Worm (Caenorhabditis elegans) whole organism, mixed stage, embryonic: ENCODE data around the gene B0462.5.
"Not testable (repeated sequence)": the region's sequence is repeated elsewhere in the genome, so short reads cannot be mapped to it uniquely, and the experiment has no call there.

Source experiments
- M03D4.4 ChIP-seq: sonication (generic microtip); optimal IDR thresholded peaks from 2 replicates; lab custom pipeline; 2017; ENCODE audit warnings: mild to moderate bottlenecking, missing genetic modification characterization, missing compliant biosample characterization
- bed-3 ChIP-seq: fragments of 200-800 bp; sonication (Bioruptor generic); optimal IDR thresholded peaks from 3 replicates; lab custom pipeline; 2018; ENCODE audit warnings: mild to moderate bottlenecking, missing genetic modification characterization, moderate library complexity, missing compliant biosample characterization
- blmp-1 ChIP-seq: fragments of 150-350 bp; optimal IDR thresholded peaks from 2 replicates; lab custom pipeline; 2014; ENCODE audit warnings: missing biosample characterization, missing genetic modification characterization
- ceh-39 ChIP-seq: fragments of 150-350 bp; optimal IDR thresholded peaks from 2 replicates; lab custom pipeline; 2014; ENCODE audit warnings: missing biosample characterization, missing genetic modification characterization
- ceh-43 ChIP-seq: fragments of 200-800 bp; sonication (Bioruptor generic); optimal IDR thresholded peaks from 2 replicates; lab custom pipeline; 2018; ENCODE audit warnings: mild to moderate bottlenecking, missing genetic modification characterization, moderate library complexity, missing compliant biosample characterization
- ceh-83 ChIP-seq: fragments of 200-800 bp; sonication (Bioruptor generic); optimal IDR thresholded peaks from 2 replicates; lab custom pipeline; 2018; ENCODE audit warnings: mild to moderate bottlenecking, missing genetic modification characterization, missing compliant biosample characterization
- ces-1 ChIP-seq: fragments of 150-350 bp; optimal IDR thresholded peaks from 2 replicates; lab custom pipeline; 2014; ENCODE audit warnings: missing biosample characterization, missing genetic modification reagents, missing genetic modification characterization
- cnd-1 ChIP-seq: fragments of 200-800 bp; sonication (Bioruptor generic); optimal IDR thresholded peaks from 2 replicates; lab custom pipeline; 2018; ENCODE audit warnings: mild to moderate bottlenecking, missing genetic modification characterization, missing compliant biosample characterization
- drap-1 ChIP-seq: fragments of 200-800 bp; sonication (Bioruptor generic); optimal IDR thresholded peaks from 3 replicates; lab custom pipeline; 2018; ENCODE audit warnings: mild to moderate bottlenecking, missing genetic modification characterization, missing compliant biosample characterization
- elt-1 ChIP-seq: sonication (generic microtip); optimal IDR thresholded peaks from 2 replicates; lab custom pipeline; 2017; ENCODE audit warnings: missing genetic modification characterization, mild to moderate bottlenecking, missing compliant biosample characterization, antibody characterized with exemption, moderate library complexity, borderline replicate concordance; ENCODE audit not compliant: insufficient read depth
- elt-3 ChIP-seq: fragments of 150-350 bp; optimal IDR thresholded peaks from 2 replicates; lab custom pipeline; 2014; ENCODE audit warnings: missing biosample characterization, missing genetic modification characterization
- ham-2 ChIP-seq: fragments of 200-800 bp; sonication (Bioruptor generic); optimal IDR thresholded peaks from 2 replicates; lab custom pipeline; 2018; ENCODE audit warnings: mild to moderate bottlenecking, missing genetic modification characterization, missing compliant biosample characterization
- hlh-1 ChIP-seq: fragments of 150-350 bp; optimal IDR thresholded peaks from 2 replicates; lab custom pipeline; 2014; ENCODE audit warnings: missing biosample characterization, missing genetic modification reagents, missing genetic modification characterization
- lin-13 ChIP-seq: fragments of 150-350 bp; optimal IDR thresholded peaks from 2 replicates; lab custom pipeline; 2014; ENCODE audit warnings: missing biosample characterization, missing genetic modification characterization
- lin-32 ChIP-seq: fragments of 200-800 bp; sonication (Bioruptor generic); optimal IDR thresholded peaks from 2 replicates; lab custom pipeline; 2018; ENCODE audit warnings: mild to moderate bottlenecking, missing genetic modification characterization, missing compliant biosample characterization
- lsy-2 ChIP-seq: fragments of 150-350 bp; optimal IDR thresholded peaks from 2 replicates; lab custom pipeline; 2014; ENCODE audit warnings: missing biosample characterization, missing genetic modification characterization
- mab-5 ChIP-seq: fragments of 150-350 bp; optimal IDR thresholded peaks from 2 replicates; lab custom pipeline; 2014; ENCODE audit warnings: missing biosample characterization, missing genetic modification characterization
- mep-1 ChIP-seq: fragments of 150-350 bp; optimal IDR thresholded peaks from 2 replicates; lab custom pipeline; 2017; ENCODE audit warnings: missing biosample characterization, missing genetic modification reagents, missing genetic modification characterization, inconsistent platforms
- mls-2 ChIP-seq: sonication (generic microtip); optimal IDR thresholded peaks from 2 replicates; lab custom pipeline; 2016; ENCODE audit warnings: mild to moderate bottlenecking, missing genetic modification characterization, moderate library complexity, missing compliant biosample characterization
- nhr-12 ChIP-seq: fragments of 150-350 bp; optimal IDR thresholded peaks from 2 replicates; lab custom pipeline; 2014; ENCODE audit warnings: missing biosample characterization, missing genetic modification characterization
- nhr-2 ChIP-seq: fragments of 150-350 bp; optimal IDR thresholded peaks from 2 replicates; lab custom pipeline; 2014; ENCODE audit warnings: missing biosample characterization, missing genetic modification characterization
- nhr-237 ChIP-seq: fragments of 150-350 bp; optimal IDR thresholded peaks from 2 replicates; lab custom pipeline; 2014; ENCODE audit warnings: missing biosample characterization, missing genetic modification characterization
- nhr-28 ChIP-seq: fragments of 150-350 bp; optimal IDR thresholded peaks from 2 replicates; lab custom pipeline; 2014; ENCODE audit warnings: missing biosample characterization, missing genetic modification characterization
- nhr-76 ChIP-seq: sonication (generic microtip); optimal IDR thresholded peaks from 2 replicates; lab custom pipeline; 2017; ENCODE audit warnings: missing biosample characterization, missing genetic modification characterization
- pha-4 ChIP-seq: fragments of 150-350 bp; optimal IDR thresholded peaks from 2 replicates; lab custom pipeline; 2018; ENCODE audit warnings: missing biosample characterization, missing genetic modification reagents, missing genetic modification characterization
- sem-2 ChIP-seq: fragments of 200-800 bp; sonication (Bioruptor generic); optimal IDR thresholded peaks from 2 replicates; lab custom pipeline; 2018; ENCODE audit warnings: mild to moderate bottlenecking, missing genetic modification characterization, missing compliant biosample characterization
- sptf-1 ChIP-seq: sonication (generic microtip); optimal IDR thresholded peaks from 2 replicates; lab custom pipeline; 2017; ENCODE audit warnings: mild to moderate bottlenecking, missing genetic modification characterization, moderate library complexity, missing compliant biosample characterization
- tbx-8 ChIP-seq: fragments of 200-800 bp; sonication (Bioruptor generic); optimal IDR thresholded peaks from 2 replicates; lab custom pipeline; 2018; ENCODE audit warnings: mild to moderate bottlenecking, missing genetic modification characterization, moderate library complexity, missing compliant biosample characterization
- unc-120 ChIP-seq: sonication (generic microtip); optimal IDR thresholded peaks from 2 replicates; lab custom pipeline; 2017; ENCODE audit warnings: missing genetic modification characterization, missing compliant biosample characterization; ENCODE audit not compliant: poor library complexity, severe bottlenecking
- unc-39 ChIP-seq: fragments of 150-350 bp; optimal IDR thresholded peaks from 2 replicates; lab custom pipeline; 2014; ENCODE audit warnings: missing biosample characterization, missing genetic modification characterization
- unc-62 ChIP-seq: fragments of 150-350 bp; optimal IDR thresholded peaks from 2 replicates; lab custom pipeline; 2014; ENCODE audit warnings: missing biosample characterization, missing genetic modification reagents, missing genetic modification characterization
- zip-8 ChIP-seq: fragments of 150-350 bp; optimal IDR thresholded peaks from 2 replicates; lab custom pipeline; 2014; ENCODE audit warnings: missing biosample characterization, missing genetic modification characterization
- ztf-11 ChIP-seq: fragments of 150-350 bp; optimal IDR thresholded peaks from 2 replicates; lab custom pipeline; 2014; ENCODE audit warnings: missing biosample characterization, missing genetic modification characterization

The B0462.5 gene

DNA sequence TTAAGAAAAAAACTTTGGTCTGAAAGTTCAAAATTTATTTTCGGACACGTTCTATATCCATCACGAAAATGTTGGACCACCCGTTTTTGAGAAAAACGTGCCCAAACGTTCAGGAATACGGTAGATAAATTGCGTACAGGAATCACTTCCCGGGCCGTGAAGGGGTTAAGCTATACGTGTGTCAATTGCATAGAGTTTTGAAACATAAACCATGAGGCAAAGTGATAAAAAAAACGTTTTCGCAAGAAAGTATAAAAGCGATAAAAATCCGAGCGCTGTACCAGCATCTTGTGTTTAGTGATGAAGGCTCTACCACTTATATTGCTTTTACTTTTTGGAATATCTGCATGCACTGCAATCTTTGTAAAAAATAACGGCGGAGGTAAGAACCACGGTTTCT lies 20.7 kb downstream of the B0462.5 start, which contains the start of gene Y51A2A.6:
Y51A2A.6 (plus strand) TSS at position 301 of the 400 bp plus-strand sequence.
- TF ChIP-seq hlh-1; unc-62 (GFP tag; lab: Kevin White, UChicago); nhr-237 (tag; lab: Kevin White, UChicago): not testable (repeated sequence)
- TF ChIP-seq, all 35 proteins: peak for 0; not testable (repeated sequence) for 35

DNA sequence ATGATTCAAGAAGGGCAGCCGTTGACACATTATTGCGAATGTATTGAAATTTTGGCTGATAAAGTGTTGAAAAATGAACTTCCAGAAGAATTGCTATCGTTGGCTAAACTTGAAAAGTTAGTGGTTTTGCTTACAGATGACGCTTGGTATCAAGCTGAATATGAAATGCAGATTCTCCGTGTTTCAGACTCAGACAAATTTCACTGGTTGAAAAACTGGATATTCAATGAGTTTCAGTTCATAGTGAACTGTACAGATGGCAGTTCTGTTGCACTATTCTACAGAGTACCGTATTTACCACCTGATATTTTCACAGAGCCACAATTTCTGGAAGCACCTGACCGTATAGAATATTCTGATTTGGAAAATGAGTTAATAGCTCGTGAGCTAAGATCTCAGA lies 23.8 kb downstream of the B0462.5 start:
- TF ChIP-seq ces-1 (no peak), unc-39 (no peak), nhr-76 (no peak), sem-2 (GFP tag; lab: Kevin White, UChicago) (no peak), mep-1 (tag; lab: Kevin White, UChicago) (no peak), lsy-2 (tag; lab: Kevin White, UChicago) (no peak), nhr-28 (tag; lab: Kevin White, UChicago) (no peak), ztf-11 (no peak), zip-8 (no peak), mab-5 (no peak), tbx-8 (GFP tag; lab: Kevin White, UChicago) (no peak), ceh-39 (tag; lab: Kevin White, UChicago) (no peak), hlh-1 (no peak), nhr-2 (no peak), ceh-83 (GFP tag; lab: Kevin White, UChicago) (no peak), ceh-43 (GFP tag; lab: Kevin White, UChicago) (no peak)

DNA sequence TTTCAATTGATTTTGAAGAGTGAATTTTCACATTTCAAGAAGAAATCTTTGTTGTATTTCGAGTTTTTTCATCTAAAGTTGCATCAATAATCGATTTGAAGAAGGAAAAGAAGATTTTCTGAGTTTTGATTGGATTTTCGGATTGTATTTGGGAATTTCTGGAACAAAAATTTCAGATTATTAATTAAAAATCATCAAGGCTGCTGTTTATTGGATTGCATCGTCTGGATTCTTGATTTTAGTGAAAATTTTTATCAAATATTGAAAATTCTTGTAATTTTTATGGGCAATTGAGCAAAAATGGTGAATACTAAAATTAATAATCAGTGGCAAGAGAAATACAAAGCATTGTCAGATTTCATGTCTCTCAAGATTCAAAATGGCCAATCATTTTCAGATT lies 24.6 kb downstream of the B0462.5 start, which contains the start of gene Y51A2A.5:
Y51A2A.5 (plus strand) TSS at position 301 of the 400 bp plus-strand sequence.
- TF ChIP-seq sptf-1 (tag; lab: Kevin White, UChicago): no peak
- no peak for TF ChIP-seq nhr-2
- TF ChIP-seq mls-2 (tag; lab: Kevin White, UChicago): no peak
- TF ChIP-seq bed-3 (GFP tag; lab: Kevin White, UChicago): no peak
- no peak for TF ChIP-seq unc-39
- no peak for TF ChIP-seq blmp-1 (tag; lab: Kevin White, UChicago)
- TF ChIP-seq elt-3 (tag; lab: Kevin White, UChicago): no peak
- no peak for TF ChIP-seq ztf-11
- no peak for TF ChIP-seq lin-32 (GFP tag; lab: Kevin White, UChicago)
- TF ChIP-seq ceh-43 (GFP tag; lab: Kevin White, UChicago): no peak
- TF ChIP-seq elt-1 (tag; lab: Kevin White, UChicago): no peak
- TF ChIP-seq nhr-12 (tag; lab: Kevin White, UChicago): no peak

DNA sequence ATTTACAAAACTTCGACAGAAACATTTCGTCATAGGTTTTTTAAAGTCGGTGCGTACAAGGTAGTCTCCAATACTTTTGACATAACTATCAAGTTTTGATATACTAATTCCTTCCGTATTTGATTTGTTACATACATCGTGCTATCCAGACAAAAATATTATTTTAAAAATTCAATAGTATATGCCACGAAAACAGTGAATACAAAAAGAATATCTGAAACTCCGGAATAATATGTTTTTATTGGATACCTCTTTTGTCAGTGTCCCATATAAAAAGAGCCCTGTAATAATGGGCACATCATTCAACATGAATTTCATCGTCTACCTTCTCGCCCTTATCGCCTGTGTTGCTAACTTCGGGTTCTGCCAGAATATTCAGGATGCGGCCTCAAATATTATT lies 30.8 kb downstream of the B0462.5 start, which contains the start of gene Y51A2A.12:
Y51A2A.12 (plus strand) TSS at position 301 of the 400 bp plus-strand sequence.
- no peak for TF ChIP-seq pha-4 (tag; lab: Kevin White, UChicago)

DNA sequence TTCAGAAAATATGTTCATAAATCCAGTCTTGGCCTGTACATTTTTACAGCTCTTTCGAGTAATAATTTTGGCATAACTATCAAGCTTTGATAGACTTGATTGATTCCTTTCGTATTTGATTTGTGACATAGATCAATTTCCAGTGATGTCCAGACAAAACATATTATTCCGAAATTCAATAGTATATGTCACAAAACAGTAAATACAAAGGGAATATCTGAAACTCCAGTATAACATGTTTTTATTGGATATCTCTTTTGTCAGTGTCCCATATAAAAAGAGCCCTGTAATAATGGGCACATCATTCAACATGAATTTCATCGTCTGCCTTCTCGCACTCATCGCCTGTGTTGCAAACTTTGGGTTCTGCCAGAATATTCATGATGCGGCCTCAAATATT lies 32.5 kb downstream of the B0462.5 start, which contains the start of gene Y51A2A.4:
Y51A2A.4 (plus strand) TSS at position 301 of the 400 bp plus-strand sequence.
- TF ChIP-seq lin-13 (tag; lab: Kevin White, UChicago) (no peak), sem-2 (GFP tag; lab: Kevin White, UChicago) (no peak), ces-1 (no peak), ham-2 (GFP tag; lab: Kevin White, UChicago) (no peak), pha-4 (tag; lab: Kevin White, UChicago) (no peak), mls-2 (tag; lab: Kevin White, UChicago) (no peak), unc-120 (tag; lab: Kevin White, UChicago) (no peak), unc-39 (no peak), cnd-1 (no peak)

DNA sequence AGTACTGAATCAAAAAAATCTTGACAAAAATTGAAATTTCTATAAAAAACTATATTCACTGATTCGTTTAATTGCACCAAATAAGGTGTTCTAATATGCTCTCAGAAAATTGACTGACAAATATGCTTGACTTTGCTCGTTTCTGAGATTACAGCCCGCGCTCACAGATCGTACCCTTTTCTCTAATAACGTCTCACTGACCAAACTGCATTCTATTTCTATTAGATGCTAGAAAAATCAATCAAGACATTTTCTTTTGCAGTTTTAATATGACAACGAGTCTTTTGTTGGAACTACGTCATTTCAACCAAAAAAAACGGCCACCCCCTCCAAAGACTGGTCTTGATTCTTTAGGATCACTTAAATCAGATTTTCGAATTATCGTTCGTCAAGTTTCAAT lies 40.5 kb downstream of the B0462.5 start, which contains the start of gene clec-247:
clec-247 (plus strand) TSS at position 301 of the 400 bp plus-strand sequence.
- TF ChIP-seq drap-1 (GFP tag; lab: Kevin White, UChicago) (no peak), ztf-11 (no peak), pha-4 (tag; lab: Kevin White, UChicago) (no peak), nhr-12 (tag; lab: Kevin White, UChicago) (no peak), unc-39 (no peak), mab-5 (no peak), nhr-237 (tag; lab: Kevin White, UChicago) (no peak), zip-8 (no peak), ceh-83 (GFP tag; lab: Kevin White, UChicago) (no peak), elt-3 (tag; lab: Kevin White, UChicago) (no peak), unc-62 (GFP tag; lab: Kevin White, UChicago) (no peak), lin-32 (GFP tag; lab: Kevin White, UChicago) (no peak), hlh-1 (no peak), bed-3 (GFP tag; lab: Kevin White, UChicago) (no peak), mls-2 (tag; lab: Kevin White, UChicago) (no peak), nhr-76 (no peak), cnd-1 (no peak), ham-2 (GFP tag; lab: Kevin White, UChicago) (no peak), M03D4.4 (tag; lab: Kevin White, UChicago) (no peak), sem-2 (GFP tag; lab: Kevin White, UChicago) (no peak)
